Worm (Caenorhabditis elegans) whole organism, L3 larva: ENCODE results near the gene D1014.4.

Experiments
- ceh-82 ChIP-seq: fragments of 150-350 bp; optimal IDR thresholded peaks from 2 replicates; lab custom pipeline; 2014; ENCODE audit warnings: missing biosample characterization, missing genetic modification characterization
- ceh-9 ChIP-seq: sonication (generic microtip); optimal IDR thresholded peaks from 2 replicates; lab custom pipeline; 2018; ENCODE audit warnings: missing biosample characterization, missing genetic modification characterization
- egl-5 ChIP-seq: fragments of 150-350 bp; optimal IDR thresholded peaks from 2 replicates; lab custom pipeline; 2017; ENCODE audit warnings: missing biosample characterization, missing genetic modification reagents, missing genetic modification characterization, inconsistent platforms
- lin-39 ChIP-seq: fragments of 150-350 bp; optimal IDR thresholded peaks from 2 replicates; lab custom pipeline; 2018; ENCODE audit warnings: missing biosample characterization, missing genetic modification reagents, missing genetic modification characterization
- nhr-237 ChIP-seq: fragments of 150-350 bp; optimal IDR thresholded peaks from 2 replicates; lab custom pipeline; 2014; ENCODE audit warnings: missing biosample characterization, missing genetic modification characterization
- nhr-25 ChIP-seq: sonication (generic microtip); optimal IDR thresholded peaks from 2 replicates; lab custom pipeline; 2017; ENCODE audit warnings: missing biosample characterization, missing genetic modification characterization
- pqm-1 ChIP-seq: fragments of 150-350 bp; optimal IDR thresholded peaks from 2 replicates; lab custom pipeline; 2017; ENCODE audit warnings: missing biosample characterization, missing genetic modification characterization, inconsistent platforms
- unc-62 ChIP-seq: fragments of 150-350 bp; sonication (generic microtip); optimal IDR thresholded peaks from 4 replicates; lab custom pipeline; 2014; ENCODE audit warnings: missing biosample characterization, missing genetic modification reagents, missing genetic modification characterization

ce11 chrV:8108670-8109069 lies 24.4 kb upstream of the D1014.4 start, which contains the start of gene myo-5:
- no peak for TF ChIP-seq nhr-25 (tag; lab: Kevin White, UChicago)
- TF ChIP-seq lin-39: no peak
- TF ChIP-seq ceh-82: no peak
- TF ChIP-seq egl-5: no peak
- TF ChIP-seq unc-62 (GFP tag; lab: Kevin White, UChicago): no peak
- TF ChIP-seq pqm-1 (tag; lab: Kevin White, UChicago): no peak
- TF ChIP-seq nhr-237: no peak
- TF ChIP-seq ceh-9 (tag; lab: Kevin White, UChicago): no peak
